Fruit fly (Drosophila melanogaster) whole organism, embryonic: ENCODE data around the gene Evi5.

Experiments used
- Abd-B ChIP-seq: fragments of 200-800 bp; sonication (Bioruptor generic); optimal IDR thresholded peaks from 2 replicates; lab custom pipeline; 2018; ENCODE audit warnings: missing biosample characterization, mild to moderate bottlenecking, missing genetic modification characterization, moderate library complexity
- Adf1 ChIP-seq: fragments of 200-800 bp; sonication (Bioruptor generic); IDR thresholded peaks from 2 replicates; pipeline ENCODE4 v1.3.6; 2022; ENCODE audit warnings: missing biosample characterization, missing genetic modification characterization
- CG12155 ChIP-seq: fragments of 200-800 bp; sonication (Bioruptor generic); optimal IDR thresholded peaks from 3 replicates; lab custom pipeline; 2016; ENCODE audit warnings: missing biosample characterization, missing genetic modification characterization
- CG12219 ChIP-seq: fragments of 200-800 bp; sonication (Bioruptor generic); optimal IDR thresholded peaks from 3 replicates; lab custom pipeline; 2018; ENCODE audit warnings: missing biosample characterization, mild to moderate bottlenecking, missing genetic modification characterization
- CG15073 ChIP-seq: fragments of 200-800 bp; sonication (Bioruptor generic); optimal IDR thresholded peaks from 2 replicates; lab custom pipeline; 2016; ENCODE audit warnings: missing biosample characterization, missing genetic modification characterization
- CG15601 ChIP-seq: fragments of 200-800 bp; sonication (Bioruptor generic); optimal IDR thresholded peaks from 3 replicates; lab custom pipeline; 2019; ENCODE audit warnings: missing biosample characterization, mild to moderate bottlenecking, missing genetic modification characterization, moderate library complexity
- CG16815 ChIP-seq: fragments of 200-800 bp; sonication (Bioruptor generic); optimal IDR thresholded peaks from 3 replicates; lab custom pipeline; 2017; ENCODE audit warnings: missing biosample characterization, mild to moderate bottlenecking, missing genetic modification characterization
- CG16863 ChIP-seq: fragments of 200-800 bp; sonication (Bioruptor generic); optimal IDR thresholded peaks from 3 replicates; lab custom pipeline; 2016; ENCODE audit warnings: missing biosample characterization, missing genetic modification characterization
- CG17186 ChIP-seq: fragments of 200-800 bp; sonication (Bioruptor generic); optimal IDR thresholded peaks from 3 replicates; lab custom pipeline; 2017; ENCODE audit warnings: missing biosample characterization, missing genetic modification reagents, missing genetic modification characterization
- CG17385 ChIP-seq: fragments of 200-800 bp; sonication (Bioruptor generic); optimal IDR thresholded peaks from 3 replicates; lab custom pipeline; 2018; ENCODE audit warnings: missing biosample characterization, mild to moderate bottlenecking, missing genetic modification characterization
- CG2678 ChIP-seq: fragments of 200-800 bp; sonication (Bioruptor generic); optimal IDR thresholded peaks from 3 replicates; lab custom pipeline; 2019; ENCODE audit warnings: missing biosample characterization, mild to moderate bottlenecking, missing genetic modification characterization, moderate library complexity
- CG3838 ChIP-seq: fragments of 200-800 bp; sonication (Bioruptor generic); optimal IDR thresholded peaks from 3 replicates; lab custom pipeline; 2016; ENCODE audit warnings: missing biosample characterization, missing genetic modification characterization
- CG4617 ChIP-seq: fragments of 200-800 bp; sonication (Bioruptor generic); optimal IDR thresholded peaks from 3 replicates; lab custom pipeline; 2016; ENCODE audit warnings: missing biosample characterization, missing genetic modification characterization, borderline replicate concordance
- CG4820 ChIP-seq: fragments of 200-800 bp; sonication (Bioruptor generic); optimal IDR thresholded peaks from 3 replicates; lab custom pipeline; 2016; ENCODE audit warnings: missing biosample characterization, missing genetic modification characterization
- CG6175 ChIP-seq: fragments of 200-800 bp; sonication (Bioruptor generic); IDR thresholded peaks from 3 replicates; pipeline ENCODE4 v1.3.6; 2022; ENCODE audit warnings: missing biosample characterization, missing genetic modification characterization
- CG7839 ChIP-seq: fragments of 200-800 bp; sonication (Bioruptor generic); optimal IDR thresholded peaks from 3 replicates; lab custom pipeline; 2018; ENCODE audit warnings: missing biosample characterization, mild to moderate bottlenecking, missing genetic modification characterization, moderate library complexity
- CG8388 ChIP-seq: fragments of 200-800 bp; sonication (Bioruptor generic); optimal IDR thresholded peaks from 2 replicates; lab custom pipeline; 2019; ENCODE audit warnings: missing biosample characterization, mild to moderate bottlenecking, missing genetic modification characterization, moderate library complexity
- CTCF ChIP-seq: fragments of 200-800 bp; sonication (Bioruptor generic); optimal IDR thresholded peaks from 2 replicates; lab custom pipeline; 2017; ENCODE audit warnings: missing biosample characterization, mild to moderate bottlenecking, missing genetic modification characterization, moderate library complexity
- CoRest ChIP-seq: fragments of 200-800 bp; sonication (Bioruptor generic); optimal IDR thresholded peaks from 3 replicates; lab custom pipeline; 2018; ENCODE audit warnings: missing biosample characterization, mild to moderate bottlenecking, missing genetic modification characterization, moderate library complexity
- Doc3 ChIP-seq: fragments of 200-800 bp; sonication (Bioruptor generic); IDR thresholded peaks from 3 replicates; pipeline ENCODE4 v1.3.6; 2022; ENCODE audit warnings: missing biosample characterization, missing genetic modification characterization; ENCODE audit not compliant: partially characterized antibody
- Dp ChIP-seq: fragments of 200-800 bp; sonication (Bioruptor generic); optimal IDR thresholded peaks from 2 replicates; lab custom pipeline; 2018; ENCODE audit warnings: missing biosample characterization, mild to moderate bottlenecking, missing genetic modification characterization, moderate library complexity
- E2f2 ChIP-seq: fragments of 200-800 bp; sonication (Bioruptor generic); IDR thresholded peaks from 2 replicates; pipeline ENCODE4 v1.3.6; 2022; ENCODE audit warnings: missing biosample characterization, missing genetic modification characterization
- Ets97D ChIP-seq: fragments of 200-800 bp; sonication (Bioruptor generic); optimal IDR thresholded peaks from 3 replicates; lab custom pipeline; 2016; ENCODE audit warnings: missing biosample characterization, missing genetic modification characterization
- Fer3 ChIP-seq: fragments of 200-800 bp; sonication (Bioruptor generic); optimal IDR thresholded peaks from 2 replicates; lab custom pipeline; 2018; ENCODE audit warnings: missing biosample characterization, mild to moderate bottlenecking, missing genetic modification characterization, moderate library complexity
- Gsc ChIP-seq: fragments of 200-800 bp; sonication (Bioruptor generic); IDR thresholded peaks from 2 replicates; pipeline ENCODE4 v1.3.6; 2022; ENCODE audit warnings: missing biosample characterization, missing genetic modification characterization
- H2.0 ChIP-seq: fragments of 200-800 bp; sonication (Bioruptor generic); IDR thresholded peaks from 2 replicates; pipeline ENCODE4 v1.3.6; 2022; ENCODE audit warnings: missing biosample characterization, missing genetic modification characterization
- HLH4C ChIP-seq: fragments of 200-800 bp; sonication (Bioruptor generic); IDR thresholded peaks from 3 replicates; pipeline ENCODE4 v1.3.6; 2022; ENCODE audit warnings: missing biosample characterization, missing genetic modification characterization; ENCODE audit not compliant: partially characterized antibody
- HLH54F ChIP-seq: fragments of 200-800 bp; sonication (Bioruptor generic); optimal IDR thresholded peaks from 3 replicates; lab custom pipeline; 2016; ENCODE audit warnings: missing biosample characterization, missing genetic modification characterization
- Hand ChIP-seq: fragments of 200-800 bp; sonication (Bioruptor generic); optimal IDR thresholded peaks from 2 replicates; lab custom pipeline; 2017; ENCODE audit warnings: mild to moderate bottlenecking, missing biosample characterization, missing genetic modification reagents, missing genetic modification characterization
- Hr39 ChIP-seq: fragments of >200 bp; optimal IDR thresholded peaks from 2 replicates; lab custom pipeline; 2017
- Mes4 ChIP-seq: fragments of 200-800 bp; sonication (Bioruptor generic); optimal IDR thresholded peaks from 2 replicates; lab custom pipeline; 2016; ENCODE audit warnings: missing biosample characterization, missing genetic modification characterization
- NC2α ChIP-seq: fragments of 200-800 bp; sonication (Bioruptor generic); optimal IDR thresholded peaks from 2 replicates; lab custom pipeline; 2016; ENCODE audit warnings: missing biosample characterization, missing genetic modification characterization
- NC2β ChIP-seq: fragments of 200-800 bp; sonication (Bioruptor generic); optimal IDR thresholded peaks from 2 replicates; lab custom pipeline; 2016; ENCODE audit warnings: missing biosample characterization, missing genetic modification characterization
- NK7.1 ChIP-seq: fragments of 200-800 bp; sonication (Bioruptor generic); optimal IDR thresholded peaks from 3 replicates; lab custom pipeline; 2016; ENCODE audit warnings: missing biosample characterization, missing genetic modification characterization
- Sox100B ChIP-seq: fragments of 200-800 bp; sonication (Bioruptor generic); optimal IDR thresholded peaks from 3 replicates; lab custom pipeline; 2018; ENCODE audit warnings: missing biosample characterization, mild to moderate bottlenecking, missing genetic modification characterization
- TFAM ChIP-seq: fragments of 200-800 bp; sonication (Bioruptor generic); optimal IDR thresholded peaks from 2 replicates; lab custom pipeline; 2017; ENCODE audit warnings: missing biosample characterization, missing genetic modification characterization, inconsistent platforms
- Taf1 ChIP-seq: fragments of 200-800 bp; sonication (Bioruptor generic); IDR thresholded peaks from 2 replicates; pipeline ENCODE4 v1.3.6; 2022; ENCODE audit warnings: missing biosample characterization, missing genetic modification characterization
- Tbp ChIP-seq: fragments of >200 bp; optimal IDR thresholded peaks from 2 replicates; lab custom pipeline; 2018; ENCODE audit warnings: missing biosample characterization, missing genetic modification characterization
- Trl ChIP-seq, 3 experiments: fragments of >200 bp in 2 of 3; fragments of 200-800 bp in 1 of 3; sonication (Bioruptor generic) in 1 of 3; optimal IDR thresholded peaks; 2 replicates in 1 of 3; 3 replicates in 2 of 3; lab custom pipeline; 2016 to 2017; ENCODE audit warnings: missing biosample characterization in 1 of 3, missing genetic modification characterization in 1 of 3
- ap ChIP-seq: fragments of 200-800 bp; sonication (Bioruptor generic); IDR thresholded peaks from 2 replicates; pipeline ENCODE4 v1.3.6; 2022; ENCODE audit warnings: missing biosample characterization, missing genetic modification characterization
- btn ChIP-seq: fragments of 200-800 bp; sonication (Bioruptor generic); optimal IDR thresholded peaks from 2 replicates; lab custom pipeline; 2016; ENCODE audit warnings: missing biosample characterization, missing genetic modification characterization
- corto ChIP-seq: fragments of 200-800 bp; sonication (Bioruptor generic); optimal IDR thresholded peaks from 2 replicates; lab custom pipeline; 2016; ENCODE audit warnings: missing biosample characterization, mild to moderate bottlenecking, missing genetic modification characterization, moderate library complexity
- gem ChIP-seq: fragments of 200-800 bp; sonication (Bioruptor generic); optimal IDR thresholded peaks from 2 replicates; lab custom pipeline; 2019; ENCODE audit warnings: missing biosample characterization, mild to moderate bottlenecking, missing genetic modification characterization, moderate library complexity
- grn ChIP-seq: fragments of 200-800 bp; sonication (Bioruptor generic); optimal IDR thresholded peaks from 3 replicates; lab custom pipeline; 2017; ENCODE audit warnings: missing biosample characterization, missing genetic modification characterization
- insv ChIP-seq, 2 experiments: fragments of 200-800 bp; sonication (Bioruptor generic); optimal IDR thresholded peaks; 3 replicates each; lab custom pipeline; 2016 to 2018; ENCODE audit warnings: missing biosample characterization in 2 of 2, missing genetic modification characterization in 2 of 2
- otp ChIP-seq: fragments of 200-800 bp; sonication (Bioruptor generic); IDR thresholded peaks from 3 replicates; pipeline ENCODE4, ENCODE4 v1.3.6; 2022; ENCODE audit warnings: missing biosample characterization, missing genetic modification characterization
- peb ChIP-seq: fragments of 200-800 bp; sonication (Bioruptor generic); IDR thresholded peaks from 2 replicates; pipeline ENCODE4 v1.3.6; 2022; ENCODE audit warnings: missing biosample characterization, missing genetic modification characterization
- pnt ChIP-seq: fragments of 200-800 bp; sonication (Bioruptor generic); optimal IDR thresholded peaks from 3 replicates; lab custom pipeline; 2016; ENCODE audit warnings: missing biosample characterization, missing genetic modification characterization
- pum ChIP-seq: fragments of 200-800 bp; sonication (Bioruptor generic); optimal IDR thresholded peaks from 2 replicates; lab custom pipeline; 2016; ENCODE audit warnings: missing biosample characterization, missing genetic modification characterization
- scrt ChIP-seq: fragments of 200-800 bp; sonication (Bioruptor generic); optimal IDR thresholded peaks from 2 replicates; lab custom pipeline; 2018; ENCODE audit warnings: missing biosample characterization, mild to moderate bottlenecking, missing genetic modification characterization, moderate library complexity
- sd ChIP-seq: fragments of 200-800 bp; sonication (Bioruptor generic); optimal IDR thresholded peaks from 3 replicates; lab custom pipeline; 2018; ENCODE audit warnings: missing biosample characterization, mild to moderate bottlenecking, missing genetic modification characterization, moderate library complexity
- tin ChIP-seq: fragments of 200-800 bp; sonication (Bioruptor generic); optimal IDR thresholded peaks from 3 replicates; lab custom pipeline; 2016; ENCODE audit warnings: missing biosample characterization, missing genetic modification characterization

Gene Evi5

DNA sequence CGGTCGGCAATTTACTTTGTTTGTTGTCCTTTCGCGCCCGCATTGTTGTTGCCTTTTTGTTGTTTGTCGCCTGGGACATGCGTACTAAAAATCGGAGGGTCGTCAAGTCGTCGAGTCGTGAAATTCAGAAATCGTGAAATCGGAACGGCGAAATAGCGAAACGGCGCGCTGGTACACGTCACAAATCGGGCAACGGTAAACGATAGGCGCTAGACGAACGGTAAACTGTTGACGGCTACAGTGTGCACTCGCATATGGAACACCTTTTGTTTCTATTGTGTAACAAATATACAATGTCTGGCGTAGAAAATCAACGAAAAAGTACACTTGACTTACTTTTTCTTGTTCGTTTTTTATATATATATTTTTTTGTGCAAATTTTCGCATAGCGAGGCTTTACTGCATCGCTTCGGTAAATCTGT lies 70.2 kb downstream of the Evi5 start (continued):
- TF ChIP-seq CG2678 (tag; lab: Kevin White, UChicago), result peak; percentile 83
- peak; percentile 58 for TF ChIP-seq pum (GFP tag; lab: Kevin White, UChicago)
- TF ChIP-seq CG16815 (GFP tag; lab: Kevin White, UChicago), result peak; percentile 18
- TF ChIP-seq NC2α (GFP tag; lab: Kevin White, UChicago), result no peak
- TF ChIP-seq tin, result peak; percentile 54
- TF ChIP-seq CG8388 (GFP tag; lab: Kevin White, UChicago), result no peak
- peak; percentile 74 for TF ChIP-seq scrt (GFP tag; lab: Kevin White, UChicago)
- no peak for TF ChIP-seq insv (GFP tag; optimal IDR thresholded peaks at IDR 0.05; lab: Kevin White, UChicago)
- no peak for TF ChIP-seq Dp
- peak; percentile 77 for TF ChIP-seq Hand (GFP tag; lab: Kevin White, UChicago)
- TF ChIP-seq CG6175 (GFP tag; lab: Robert Waterston, UW), result 0 out of 3 replicates have a peak, but pooled peaks have one; percentile 25
- peak; percentile 54 for TF ChIP-seq CG12155 (GFP tag; lab: Kevin White, UChicago)
- TF ChIP-seq Trl (optimal IDR thresholded peaks at IDR 0.05; lab: Kevin White, UChicago), result no peak
- TF ChIP-seq Trl (GFP tag; optimal IDR thresholded peaks at IDR 0.05; lab: Kevin White, UChicago), result peak; percentile 55
- peak; percentile 41; the same call in 1 of the 2 replicates for TF ChIP-seq Adf1 (GFP tag; lab: Robert Waterston, UW)
- TF ChIP-seq CTCF, result peak; percentile 9
- peak; percentile 62 for TF ChIP-seq Abd-B (GFP tag; lab: Kevin White, UChicago)
- TF ChIP-seq Fer3 (tag; lab: Kevin White, UChicago), result peak; percentile 77
- TF ChIP-seq CG15601 (tag; lab: Kevin White, UChicago), result no peak
- no peak for TF ChIP-seq TFAM (GFP tag; lab: Kevin White, UChicago)
- no peak for TF ChIP-seq corto (GFP tag; lab: Kevin White, UChicago)
- peak; percentile 83 for TF ChIP-seq CG7839 (tag; lab: Kevin White, UChicago)
- peak; percentile 75 for TF ChIP-seq gem (tag; lab: Kevin White, UChicago)
- peak; percentile 65 for TF ChIP-seq CG17385
- peak; percentile 84 for TF ChIP-seq Taf1
- peak; percentile 10 for TF ChIP-seq Sox100B (GFP tag; lab: Kevin White, UChicago)
- no peak for TF ChIP-seq CG16863 (GFP tag; lab: Kevin White, UChicago)
- TF ChIP-seq sd (tag; lab: Kevin White, UChicago), result no peak
- TF ChIP-seq CG15073 (GFP tag; lab: Kevin White, UChicago), result no peak
- no peak for TF ChIP-seq btn
- peak; percentile 32 for TF ChIP-seq CG4820 (GFP tag; lab: Kevin White, UChicago)
- peak; percentile 49 for TF ChIP-seq pnt (GFP tag; lab: Kevin White, UChicago)
- TF ChIP-seq CG17186 (GFP tag; lab: Kevin White, UChicago), result no peak
- no peak for TF ChIP-seq grn (GFP tag; lab: Kevin White, UChicago)
- TF ChIP-seq HLH54F (GFP tag; lab: Kevin White, UChicago), result peak; percentile 68
- TF ChIP-seq HLH4C (GFP tag; lab: Robert Waterston, UW), result no peak
- TF ChIP-seq Doc3, result no peak
- TF ChIP-seq Mes4, result no peak
- peak; percentile 47; the same call in 1 of the 2 replicates for TF ChIP-seq E2f2 (GFP tag; lab: Robert Waterston, UW)
- peak; percentile 61 for TF ChIP-seq CoRest
- TF ChIP-seq Gsc, result 0 out of 2 replicates have a peak, but pooled peaks have one; percentile 31
- TF ChIP-seq Hr39 (lab: Kevin White, UChicago), result no peak
- no peak for TF ChIP-seq otp
- peak; percentile 30 for TF ChIP-seq CG12219 (GFP tag; lab: Kevin White, UChicago)
- TF ChIP-seq ap (GFP tag; lab: Robert Waterston, UW), result peak; percentile 59
- peak; percentile 49; the same call in 1 of the 2 replicates for TF ChIP-seq H2.0 (GFP tag; lab: Robert Waterston, UW)
- TF ChIP-seq Tbp (GFP tag; lab: Kevin White, UChicago), result no peak
- TF ChIP-seq NC2β (GFP tag; lab: Kevin White, UChicago), result no peak
- TF ChIP-seq CG4617 (GFP tag; lab: Kevin White, UChicago), result no peak
- TF ChIP-seq peb (GFP tag; lab: Robert Waterston, UW), result no peak
- peak; percentile 11 for TF ChIP-seq Ets97D (GFP tag; lab: Kevin White, UChicago)
- no peak for TF ChIP-seq CG3838 (GFP tag; lab: Kevin White, UChicago)
- peak; percentile 2 for TF ChIP-seq NK7.1 (GFP tag; lab: Kevin White, UChicago)
